Fruit fly (Drosophila melanogaster) S2 (cell line): Measurements from ENCODE around the gene CG14668.
A peak's percentile ranks its signal among the peaks of the same experiment; 100 is the strongest.

Experiments used
- CG8478 ChIP-seq: fragments of >200 bp; optimal IDR thresholded peaks from 2 replicates; lab custom pipeline; 2018
- CTCF ChIP-seq, 2 experiments: fragments of >200 bp; optimal IDR thresholded peaks; 2 replicates each; lab custom pipeline; 2018

CG14668 gene

dm6 chr3R:5389435-5389834 lies 2.0 kb upstream of the CG14668 start:
- TF ChIP-seq CTCF (optimal IDR thresholded peaks at IDR 0.05; lab: Kevin White, UChicago) (no peak), CG8478 (lab: Kevin White, UChicago) (no peak)

DNA sequence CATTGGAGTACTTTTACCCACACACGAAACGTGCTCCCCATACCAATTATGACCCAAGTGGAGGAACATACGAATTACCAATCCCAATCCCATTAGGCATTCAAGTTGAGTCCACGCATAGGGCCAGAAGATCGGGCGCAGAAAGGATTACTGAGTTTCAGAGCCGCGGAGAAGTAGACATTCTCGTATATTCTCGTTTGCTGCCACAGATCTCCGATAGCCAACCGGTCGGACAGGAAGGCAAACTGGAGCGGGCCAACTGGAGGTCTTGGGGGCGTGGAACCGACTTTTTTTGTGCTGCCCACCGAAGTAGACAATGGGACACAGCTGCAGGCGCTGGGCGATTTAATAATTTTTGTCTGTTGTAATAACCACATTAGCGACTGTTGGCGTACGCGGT lies 1.6 kb upstream of the CG14668 start:
- no peak for TF ChIP-seq CG8478 (lab: Kevin White, UChicago)
- TF ChIP-seq CTCF (optimal IDR thresholded peaks at IDR 0.05; lab: Kevin White, UChicago), result no peak

DNA sequence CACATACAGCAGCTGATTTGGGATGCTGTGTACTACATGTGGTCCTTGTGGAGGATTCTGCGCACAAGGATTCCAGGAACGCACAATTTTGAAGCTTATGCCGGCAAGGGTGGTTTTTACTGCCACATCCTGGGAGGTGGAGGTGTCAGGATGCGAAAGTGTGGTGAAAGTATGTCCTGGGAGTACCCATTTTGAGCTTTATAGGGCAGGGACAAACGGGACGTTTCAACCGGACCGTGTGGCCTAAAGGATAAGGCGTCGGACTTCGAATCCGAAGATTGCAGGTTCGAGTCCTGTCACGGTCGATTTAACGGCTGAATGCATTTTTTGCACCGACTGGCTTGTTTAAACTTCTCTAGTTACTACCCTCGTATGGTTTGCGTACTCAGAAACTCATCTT lies 532 bp upstream of the CG14668 start:
- TF ChIP-seq CG8478 (lab: Kevin White, UChicago) (no peak), CTCF (optimal IDR thresholded peaks at IDR 0.05; lab: Kevin White, UChicago) (no peak)

- TF ChIP-seq CTCF (optimal IDR thresholded peaks at IDR 0.05; lab: Kevin White, UChicago) (no peak), CG8478 (lab: Kevin White, UChicago) (no peak)
Observed at dm6 chr3R:5385761-5386160, 1.7 kb downstream of the CG14668 start.

DNA sequence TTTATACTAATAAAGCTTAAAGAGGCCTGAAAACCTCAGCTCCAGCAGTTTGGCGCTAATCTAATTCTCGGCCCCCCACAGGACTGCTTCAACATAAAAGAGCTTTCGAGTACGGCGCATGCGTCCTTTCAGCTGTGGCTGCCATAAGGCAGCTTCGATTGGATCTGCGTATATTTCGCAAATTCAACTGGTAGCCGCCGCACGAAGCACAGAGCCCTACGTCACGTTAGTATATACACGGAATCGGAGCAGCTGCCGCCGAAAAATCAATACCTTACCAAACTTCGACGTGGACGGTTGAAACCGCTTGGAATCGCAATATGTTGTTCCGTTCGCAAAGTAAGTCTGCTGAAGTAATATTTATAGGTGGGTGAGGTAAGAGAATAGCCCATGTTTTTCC lies 10.9 kb downstream of the CG14668 start, which contains the start of gene 7B2:
Gene 7B2, plus strand, starts transcription at position 169 of the 400 bp plus-strand sequence.
- TF ChIP-seq CG8478 (lab: Kevin White, UChicago) (no peak), CTCF (optimal IDR thresholded peaks at IDR 0.05; lab: Kevin White, UChicago) (no peak)

dm6 chr3R:5374720-5375119 lies 12.7 kb downstream of the CG14668 start, which contains the start of the genes hd and CG14667:
TSS of gene hd (minus strand) at chr3R:5374962.
TSS of gene CG14667 (plus strand) at chr3R:5375022.
- TF ChIP-seq CG8478 (lab: Kevin White, UChicago) (no peak), CTCF (optimal IDR thresholded peaks at IDR 0.05; lab: Kevin White, UChicago) (no peak)

DNA sequence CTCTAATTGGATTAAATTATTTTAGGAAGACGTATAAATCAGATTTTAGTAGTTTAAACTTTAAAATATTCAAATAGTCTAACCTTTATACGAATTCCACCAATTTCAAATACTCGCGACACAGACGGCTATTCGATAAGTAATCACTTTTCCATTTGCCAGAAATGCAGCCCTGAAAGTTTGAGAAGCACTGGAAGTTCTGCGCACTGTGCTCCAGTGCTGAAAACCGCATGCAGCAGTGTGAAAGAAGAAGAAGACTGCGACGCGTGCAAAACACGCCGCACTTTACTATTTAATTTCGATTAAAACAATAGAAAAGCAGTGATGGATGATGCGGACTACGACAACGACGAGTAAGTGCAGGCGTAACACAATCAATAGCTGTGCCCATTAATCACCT lies 15.9 kb downstream of the CG14668 start, which contains the start of gene Polr2F:
Gene Polr2F, plus strand, starts transcription at position 233 of the 400 bp plus-strand sequence.
- TF ChIP-seq CTCF (optimal IDR thresholded peaks at IDR 0.05; lab: Kevin White, UChicago) (peak in 1 of 2 experiments; percentile 48), CG8478 (lab: Kevin White, UChicago) (no peak)

DNA sequence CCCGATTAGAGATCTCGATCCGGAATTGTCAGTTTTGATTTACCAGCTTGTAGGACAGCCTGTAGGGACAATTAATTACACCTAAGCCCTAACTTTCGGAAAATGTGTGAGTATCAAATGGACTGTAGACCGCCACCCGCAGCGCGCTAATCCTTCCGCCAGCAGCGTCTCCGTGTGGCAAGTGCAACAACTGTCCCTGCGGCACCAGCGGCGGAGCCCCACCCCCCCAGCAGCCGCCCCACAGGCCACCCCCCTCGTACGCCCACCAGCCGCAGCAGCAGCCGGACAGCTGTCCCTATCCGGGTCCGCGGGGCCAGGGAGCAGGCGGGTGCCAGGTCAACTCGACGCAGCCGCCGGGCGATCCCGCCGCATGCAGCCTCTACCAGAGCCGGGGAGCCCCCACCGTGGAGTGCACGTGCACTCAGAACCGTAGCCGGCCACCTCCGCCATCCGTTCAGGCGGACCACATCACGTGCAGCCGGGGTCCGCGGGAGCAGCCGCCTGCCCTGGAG lies 17.9 kb downstream of the CG14668 start, which contains the start of the genes CG31542 and CG34277:
Gene CG31542, plus strand, starts transcription at position 51 of the 512 bp plus-strand sequence.
Gene CG34277, plus strand, starts transcription at position 51 of the 512 bp plus-strand sequence.
- no peak for TF ChIP-seq CTCF (optimal IDR thresholded peaks at IDR 0.05; lab: Kevin White, UChicago)
- no peak for TF ChIP-seq CG8478 (lab: Kevin White, UChicago)

DNA sequence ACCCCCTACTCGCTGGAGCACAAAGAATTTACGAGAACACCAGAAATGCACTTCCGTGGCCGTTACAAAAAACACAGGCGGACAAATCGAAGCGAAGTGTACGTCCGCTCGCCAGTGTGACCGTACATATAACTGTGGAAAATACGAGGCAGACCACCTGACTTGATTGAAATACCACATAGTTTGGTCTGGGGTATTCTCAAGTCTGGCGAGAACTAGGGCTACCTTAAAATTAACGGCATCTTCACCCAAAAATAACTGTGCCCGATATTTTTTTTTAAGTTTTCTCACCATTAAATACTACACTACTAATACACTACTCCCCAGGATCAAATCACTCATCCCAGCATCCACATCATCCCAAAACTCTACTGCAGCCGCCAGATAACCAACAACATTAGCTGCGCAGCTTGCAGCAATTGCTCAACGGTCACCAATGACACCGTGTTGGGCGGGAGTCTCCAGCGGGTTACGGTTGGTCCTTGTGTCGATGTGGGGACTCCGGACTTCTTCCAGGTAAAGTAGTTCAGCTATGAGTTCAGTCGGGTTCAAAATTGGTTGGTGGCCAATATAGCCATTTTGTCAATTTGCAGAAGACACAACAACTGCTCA lies 19.2 kb downstream of the CG14668 start, which contains the start of gene Cerk:
Gene Cerk, minus strand, starts transcription at position 137 of the 612 bp plus-strand sequence.
- TF ChIP-seq CG8478 (lab: Kevin White, UChicago) (no peak), CTCF (optimal IDR thresholded peaks at IDR 0.05; lab: Kevin White, UChicago) (peak; percentile 20 to 22)

DNA sequence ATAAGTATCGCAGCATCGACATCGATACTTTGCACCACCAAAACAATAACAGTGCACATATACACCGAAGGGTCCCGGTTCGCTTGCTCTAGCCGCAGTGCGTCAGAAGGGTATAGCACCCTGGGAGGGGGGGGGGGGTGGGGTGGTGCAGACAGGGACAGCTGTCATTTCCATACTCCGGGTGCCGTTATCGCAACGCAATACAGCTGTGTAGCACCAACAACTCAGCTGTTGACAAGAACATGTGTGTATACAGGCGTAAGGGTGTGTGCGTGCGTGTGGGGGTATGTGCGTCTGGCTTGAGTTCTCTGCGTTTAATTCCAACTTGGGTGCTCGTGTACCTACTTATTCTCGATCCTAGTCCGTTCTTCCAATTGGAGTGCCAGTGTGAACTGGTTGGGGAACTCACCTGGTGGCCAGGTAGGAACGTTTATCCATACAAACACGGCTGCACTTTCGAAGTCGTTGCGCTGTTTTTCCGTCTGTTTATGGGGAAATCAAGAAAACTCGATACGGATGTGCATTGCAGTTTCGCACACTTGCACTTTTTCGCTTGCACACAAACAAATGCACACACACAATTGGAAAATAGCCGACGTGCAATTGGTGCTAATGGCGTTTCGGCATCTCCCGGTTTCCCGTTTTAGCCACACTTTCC lies 19.8 kb downstream of the CG14668 start:
- TF ChIP-seq CG8478 (lab: Kevin White, UChicago) (no peak), CTCF (optimal IDR thresholded peaks at IDR 0.05; lab: Kevin White, UChicago) (no peak)

DNA sequence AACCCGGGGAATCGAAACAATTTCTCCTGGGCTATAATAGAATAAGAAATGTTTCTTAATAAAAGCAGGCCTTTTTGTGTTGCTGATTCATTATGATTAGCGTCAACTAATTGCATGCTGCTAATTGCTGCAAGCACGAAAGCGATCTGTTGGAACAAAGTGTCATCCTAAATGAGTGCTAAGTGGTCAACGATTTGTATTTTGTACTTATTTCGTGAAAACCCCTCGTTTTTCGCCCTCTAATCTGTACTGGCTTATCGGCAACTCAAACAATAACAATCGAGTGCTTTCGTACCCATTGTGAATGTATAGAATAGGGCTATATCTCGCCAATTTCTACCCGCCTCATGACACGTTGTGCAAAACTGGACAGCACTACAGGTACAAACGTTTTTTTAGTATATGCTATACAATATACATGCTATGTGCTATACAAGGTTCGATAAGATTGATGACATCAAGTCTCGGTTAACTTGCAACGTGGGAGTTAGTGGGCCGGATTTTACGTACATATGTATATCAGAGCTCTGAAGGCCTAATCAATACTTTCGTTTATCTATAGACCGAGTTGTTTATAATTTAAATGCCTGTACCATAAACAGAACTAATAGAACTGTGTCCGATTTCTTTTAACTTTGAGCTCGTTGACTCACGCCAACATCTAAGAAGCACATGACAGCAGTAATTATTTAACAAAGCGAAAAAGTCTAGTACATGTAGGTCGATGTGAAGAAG lies 22.8 kb downstream of the CG14668 start:
- no peak for TF ChIP-seq CG8478 (lab: Kevin White, UChicago)
- no peak for TF ChIP-seq CTCF (optimal IDR thresholded peaks at IDR 0.05; lab: Kevin White, UChicago)

DNA sequence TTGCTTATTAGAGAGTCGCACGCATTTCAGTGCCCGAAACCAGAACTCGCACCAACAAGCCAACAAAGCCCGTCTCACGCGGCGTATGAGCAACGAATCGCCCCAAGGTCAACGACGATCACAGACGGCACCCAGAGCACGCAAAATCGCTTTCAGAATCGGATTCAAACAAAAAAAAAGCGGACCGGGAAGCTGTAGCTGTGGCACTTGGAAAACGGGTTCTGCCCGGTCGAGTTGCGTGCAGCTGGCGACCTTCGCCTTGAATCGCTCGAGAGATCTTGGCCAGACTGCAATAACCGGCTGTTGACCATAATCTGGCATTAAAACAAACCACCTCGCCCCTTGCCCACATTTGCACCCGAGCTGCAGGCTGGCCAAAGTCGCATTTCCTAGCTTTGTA lies 24.1 kb downstream of the CG14668 start:
- TF ChIP-seq CG8478 (lab: Kevin White, UChicago), result no peak
- TF ChIP-seq CTCF (optimal IDR thresholded peaks at IDR 0.05; lab: Kevin White, UChicago), result no peak

DNA sequence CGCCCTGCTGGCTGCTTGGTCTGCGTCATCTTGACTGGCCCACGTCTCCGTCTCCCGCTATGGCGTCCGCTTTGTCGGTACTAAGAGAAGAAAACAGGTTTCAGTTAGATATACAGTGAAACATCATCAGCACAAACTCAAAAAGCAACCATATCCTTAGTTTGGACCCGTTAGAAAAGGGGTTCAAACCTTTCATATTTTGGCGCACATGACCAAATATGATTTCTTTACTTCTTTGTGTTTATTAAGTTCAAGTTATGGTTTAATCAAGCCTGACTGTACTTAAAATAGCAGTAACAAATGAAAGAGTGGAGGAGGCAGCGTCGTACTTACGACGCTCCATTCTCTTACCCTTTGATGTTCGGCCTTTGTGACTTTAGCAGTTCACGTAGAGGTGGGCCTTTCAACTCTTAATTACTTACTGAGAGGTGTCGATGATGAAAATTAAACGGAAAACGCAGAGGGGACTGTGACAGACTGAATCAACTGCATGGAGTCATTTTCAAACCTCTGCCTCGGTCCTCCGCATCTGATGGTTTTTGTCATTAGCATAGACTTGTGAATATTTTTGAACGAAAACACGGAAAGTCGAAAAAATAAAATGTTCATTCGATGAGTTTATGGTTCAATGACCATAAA lies 25.7 kb downstream of the CG14668 start:
- TF ChIP-seq CG8478 (lab: Kevin White, UChicago) (no peak), CTCF (optimal IDR thresholded peaks at IDR 0.05; lab: Kevin White, UChicago) (no peak)

DNA sequence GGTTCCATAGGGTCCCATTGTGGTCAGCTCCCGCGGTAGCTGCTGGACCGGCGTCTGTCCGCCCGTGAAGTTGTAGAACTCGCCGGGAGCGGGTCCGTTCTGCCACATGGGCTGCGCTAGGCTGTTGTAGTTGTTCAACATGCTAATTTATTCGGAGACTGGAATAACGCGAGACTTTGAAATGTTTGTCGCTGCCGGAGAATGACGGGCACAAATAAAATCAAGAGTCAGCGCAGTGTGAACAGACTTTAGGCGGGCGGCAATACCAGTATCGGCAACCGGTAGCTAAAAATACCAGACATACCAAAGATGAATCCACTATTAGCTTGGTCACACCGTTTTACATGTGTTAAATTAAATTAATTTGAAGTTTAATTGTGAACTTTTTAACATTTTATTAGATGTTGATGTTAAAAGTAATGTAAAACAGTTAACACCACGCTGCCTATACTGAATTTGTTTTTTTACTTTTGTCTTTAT lies 29.5 kb downstream of the CG14668 start, which contains the start of gene Prosbeta7:
Gene Prosbeta7, minus strand, starts transcription at position 430 of the 480 bp plus-strand sequence.
- TF ChIP-seq CG8478 (lab: Kevin White, UChicago) (no peak), CTCF (optimal IDR thresholded peaks at IDR 0.05; lab: Kevin White, UChicago) (peak in 1 of 2 experiments; percentile 11)
